Fruit fly (Drosophila melanogaster): Measurements from ENCODE around the gene Spindly.

dm6 chr2L:3532973-3533525 lies 2.9 kb upstream of the Spindly start:
- no peak for TF ChIP-seq CTCF (optimal IDR thresholded peaks at IDR 0.05)
- no peak for TF ChIP-seq CG8478 (optimal IDR thresholded peaks at IDR 0.05)

Data from S2 (cell line).